Worm (Caenorhabditis elegans) whole organism, mixed stage, embryonic: ENCODE data around the gene acp-6.
A peak's percentile ranks its signal among the peaks of the same experiment; 100 is the strongest.

ENCODE experiments used
- bed-3 ChIP-seq: fragments of 200-800 bp; sonication (Bioruptor generic); optimal IDR thresholded peaks from 3 replicates; lab custom pipeline; 2018; ENCODE audit warnings: mild to moderate bottlenecking, missing genetic modification characterization, moderate library complexity, missing compliant biosample characterization
- ceh-39 ChIP-seq: fragments of 150-350 bp; optimal IDR thresholded peaks from 2 replicates; lab custom pipeline; 2014; ENCODE audit warnings: missing biosample characterization, missing genetic modification characterization
- ceh-43 ChIP-seq: fragments of 200-800 bp; sonication (Bioruptor generic); optimal IDR thresholded peaks from 2 replicates; lab custom pipeline; 2018; ENCODE audit warnings: mild to moderate bottlenecking, missing genetic modification characterization, moderate library complexity, missing compliant biosample characterization
- ceh-83 ChIP-seq: fragments of 200-800 bp; sonication (Bioruptor generic); optimal IDR thresholded peaks from 2 replicates; lab custom pipeline; 2018; ENCODE audit warnings: mild to moderate bottlenecking, missing genetic modification characterization, missing compliant biosample characterization
- ces-1 ChIP-seq: fragments of 150-350 bp; optimal IDR thresholded peaks from 2 replicates; lab custom pipeline; 2014; ENCODE audit warnings: missing biosample characterization, missing genetic modification reagents, missing genetic modification characterization
- cnd-1 ChIP-seq: fragments of 200-800 bp; sonication (Bioruptor generic); optimal IDR thresholded peaks from 2 replicates; lab custom pipeline; 2018; ENCODE audit warnings: mild to moderate bottlenecking, missing genetic modification characterization, missing compliant biosample characterization
- drap-1 ChIP-seq: fragments of 200-800 bp; sonication (Bioruptor generic); optimal IDR thresholded peaks from 3 replicates; lab custom pipeline; 2018; ENCODE audit warnings: mild to moderate bottlenecking, missing genetic modification characterization, missing compliant biosample characterization
- elt-1 ChIP-seq: sonication (generic microtip); optimal IDR thresholded peaks from 2 replicates; lab custom pipeline; 2017; ENCODE audit warnings: missing genetic modification characterization, mild to moderate bottlenecking, missing compliant biosample characterization, antibody characterized with exemption, moderate library complexity, borderline replicate concordance; ENCODE audit not compliant: insufficient read depth
- flh-1 ChIP-seq: fragments of 200-800 bp; sonication (Bioruptor generic); optimal IDR thresholded peaks from 2 replicates; lab custom pipeline; 2018; ENCODE audit warnings: mild to moderate bottlenecking, missing genetic modification characterization, moderate library complexity, missing compliant biosample characterization
- ham-2 ChIP-seq: fragments of 200-800 bp; sonication (Bioruptor generic); optimal IDR thresholded peaks from 2 replicates; lab custom pipeline; 2018; ENCODE audit warnings: mild to moderate bottlenecking, missing genetic modification characterization, missing compliant biosample characterization
- hlh-1 ChIP-seq: fragments of 150-350 bp; optimal IDR thresholded peaks from 2 replicates; lab custom pipeline; 2014; ENCODE audit warnings: missing biosample characterization, missing genetic modification reagents, missing genetic modification characterization
- lin-13 ChIP-seq: fragments of 150-350 bp; optimal IDR thresholded peaks from 2 replicates; lab custom pipeline; 2014; ENCODE audit warnings: missing biosample characterization, missing genetic modification characterization
- lin-32 ChIP-seq: fragments of 200-800 bp; sonication (Bioruptor generic); optimal IDR thresholded peaks from 2 replicates; lab custom pipeline; 2018; ENCODE audit warnings: mild to moderate bottlenecking, missing genetic modification characterization, missing compliant biosample characterization
- lsy-2 ChIP-seq: fragments of 150-350 bp; optimal IDR thresholded peaks from 2 replicates; lab custom pipeline; 2014; ENCODE audit warnings: missing biosample characterization, missing genetic modification characterization
- mab-5 ChIP-seq: fragments of 150-350 bp; optimal IDR thresholded peaks from 2 replicates; lab custom pipeline; 2014; ENCODE audit warnings: missing biosample characterization, missing genetic modification characterization
- mep-1 ChIP-seq: fragments of 150-350 bp; optimal IDR thresholded peaks from 2 replicates; lab custom pipeline; 2017; ENCODE audit warnings: missing biosample characterization, missing genetic modification reagents, missing genetic modification characterization, inconsistent platforms
- mls-2 ChIP-seq: sonication (generic microtip); optimal IDR thresholded peaks from 2 replicates; lab custom pipeline; 2016; ENCODE audit warnings: mild to moderate bottlenecking, missing genetic modification characterization, moderate library complexity, missing compliant biosample characterization
- nhr-12 ChIP-seq: fragments of 150-350 bp; optimal IDR thresholded peaks from 2 replicates; lab custom pipeline; 2014; ENCODE audit warnings: missing biosample characterization, missing genetic modification characterization
- nhr-2 ChIP-seq: fragments of 150-350 bp; optimal IDR thresholded peaks from 2 replicates; lab custom pipeline; 2014; ENCODE audit warnings: missing biosample characterization, missing genetic modification characterization
- nhr-237 ChIP-seq: fragments of 150-350 bp; optimal IDR thresholded peaks from 2 replicates; lab custom pipeline; 2014; ENCODE audit warnings: missing biosample characterization, missing genetic modification characterization
- nhr-76 ChIP-seq: sonication (generic microtip); optimal IDR thresholded peaks from 2 replicates; lab custom pipeline; 2017; ENCODE audit warnings: missing biosample characterization, missing genetic modification characterization
- pha-4 ChIP-seq: fragments of 150-350 bp; optimal IDR thresholded peaks from 2 replicates; lab custom pipeline; 2018; ENCODE audit warnings: missing biosample characterization, missing genetic modification reagents, missing genetic modification characterization
- sem-2 ChIP-seq: fragments of 200-800 bp; sonication (Bioruptor generic); optimal IDR thresholded peaks from 2 replicates; lab custom pipeline; 2018; ENCODE audit warnings: mild to moderate bottlenecking, missing genetic modification characterization, missing compliant biosample characterization
- sptf-1 ChIP-seq: sonication (generic microtip); optimal IDR thresholded peaks from 2 replicates; lab custom pipeline; 2017; ENCODE audit warnings: mild to moderate bottlenecking, missing genetic modification characterization, moderate library complexity, missing compliant biosample characterization
- tbx-8 ChIP-seq: fragments of 200-800 bp; sonication (Bioruptor generic); optimal IDR thresholded peaks from 2 replicates; lab custom pipeline; 2018; ENCODE audit warnings: mild to moderate bottlenecking, missing genetic modification characterization, moderate library complexity, missing compliant biosample characterization
- unc-120 ChIP-seq: sonication (generic microtip); optimal IDR thresholded peaks from 2 replicates; lab custom pipeline; 2017; ENCODE audit warnings: missing genetic modification characterization, missing compliant biosample characterization; ENCODE audit not compliant: poor library complexity, severe bottlenecking
- unc-39 ChIP-seq: fragments of 150-350 bp; optimal IDR thresholded peaks from 2 replicates; lab custom pipeline; 2014; ENCODE audit warnings: missing biosample characterization, missing genetic modification characterization
- unc-62 ChIP-seq: fragments of 150-350 bp; optimal IDR thresholded peaks from 2 replicates; lab custom pipeline; 2014; ENCODE audit warnings: missing biosample characterization, missing genetic modification reagents, missing genetic modification characterization
- zip-8 ChIP-seq: fragments of 150-350 bp; optimal IDR thresholded peaks from 2 replicates; lab custom pipeline; 2014; ENCODE audit warnings: missing biosample characterization, missing genetic modification characterization
- ztf-11 ChIP-seq: fragments of 150-350 bp; optimal IDR thresholded peaks from 2 replicates; lab custom pipeline; 2014; ENCODE audit warnings: missing biosample characterization, missing genetic modification characterization

acp-6 gene

ce11 chrIV:6426089-6426715 lies at the start of gene acp-6:
acp-6 (minus strand) TSS chrIV:6426139.
- TF ChIP-seq nhr-76 (tag; lab: Kevin White, UChicago) = no peak
- TF ChIP-seq unc-39 = no peak
- no peak for TF ChIP-seq hlh-1 (tag; lab: Kevin White, UChicago)
- no peak for TF ChIP-seq nhr-237
- no peak for TF ChIP-seq elt-1 (tag; lab: Kevin White, UChicago)
- no peak for TF ChIP-seq tbx-8 (GFP tag; lab: Kevin White, UChicago)
- no peak for TF ChIP-seq pha-4 (tag; lab: Kevin White, UChicago)
- TF ChIP-seq unc-62 (GFP tag; lab: Kevin White, UChicago) = no peak
- no peak for TF ChIP-seq bed-3 (GFP tag; lab: Kevin White, UChicago)
- no peak for TF ChIP-seq ceh-39 (tag; lab: Kevin White, UChicago)
- TF ChIP-seq lin-32 = no peak
- TF ChIP-seq sem-2 (GFP tag; lab: Kevin White, UChicago) = no peak
- no peak for TF ChIP-seq flh-1 (GFP tag; lab: Kevin White, UChicago)

- TF ChIP-seq hlh-1 (tag; lab: Kevin White, UChicago) (peak; percentile 30), pha-4 (tag; lab: Kevin White, UChicago) (peak; percentile 71), lin-13 (tag; lab: Kevin White, UChicago) (no peak), nhr-237 (peak; percentile 37), elt-1 (tag; lab: Kevin White, UChicago) (no peak), nhr-76 (tag; lab: Kevin White, UChicago) (no peak), tbx-8 (GFP tag; lab: Kevin White, UChicago) (no peak), unc-62 (GFP tag; lab: Kevin White, UChicago) (peak; percentile 90), mls-2 (tag; lab: Kevin White, UChicago) (peak; percentile 56), lsy-2 (tag; lab: Kevin White, UChicago) (peak; percentile 5), mep-1 (tag; lab: Kevin White, UChicago) (no peak), bed-3 (GFP tag; lab: Kevin White, UChicago) (no peak), ceh-43 (GFP tag; lab: Kevin White, UChicago) (peak; percentile 29), nhr-12 (tag; lab: Kevin White, UChicago) (no peak), nhr-2 (tag; lab: Kevin White, UChicago) (peak; percentile 41), ces-1 (GFP tag; lab: Kevin White, UChicago) (peak; percentile 80), mab-5 (tag; lab: Kevin White, UChicago) (no peak), ceh-83 (GFP tag; lab: Kevin White, UChicago) (no peak), zip-8 (no peak), ceh-39 (tag; lab: Kevin White, UChicago) (peak; percentile 13), sptf-1 (tag; lab: Kevin White, UChicago) (no peak)
Observed at ce11 chrIV:6474751-6475150, 48.8 kb upstream of the acp-6 start.

DNA sequence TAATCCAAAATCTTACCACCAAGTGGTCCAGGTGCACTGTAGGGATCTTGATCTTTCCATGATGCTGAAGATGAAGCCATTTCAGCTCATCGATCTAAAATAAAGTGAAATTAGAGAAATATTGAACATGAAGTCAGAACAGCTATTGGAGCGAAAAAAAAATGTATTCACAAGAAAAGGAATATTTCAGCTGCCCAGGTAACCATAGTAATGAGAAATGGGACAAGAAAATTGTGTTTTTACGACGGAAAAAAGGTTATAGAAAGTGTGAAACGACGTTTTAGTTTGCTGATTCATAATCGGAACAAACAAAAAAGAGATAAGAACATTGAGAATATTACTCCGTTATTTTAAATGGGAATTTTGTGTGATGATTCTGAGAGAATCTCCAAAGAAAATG lies 47.2 kb upstream of the acp-6 start, which contains the start of gene Y73B6BL.27:
TSS of gene Y73B6BL.27 (minus strand) at position 101 of the 400 bp plus-strand sequence.
- no peak for TF ChIP-seq nhr-76 (tag; lab: Kevin White, UChicago)
- TF ChIP-seq flh-1 (GFP tag; lab: Kevin White, UChicago) = no peak
- TF ChIP-seq ztf-11 (tag; lab: Kevin White, UChicago) = no peak
- no peak for TF ChIP-seq ces-1 (GFP tag; lab: Kevin White, UChicago)
- TF ChIP-seq nhr-2 (tag; lab: Kevin White, UChicago) = no peak
- no peak for TF ChIP-seq elt-1 (tag; lab: Kevin White, UChicago)
- TF ChIP-seq drap-1 = no peak
- no peak for TF ChIP-seq unc-120 (tag; lab: Kevin White, UChicago)
- TF ChIP-seq pha-4 (tag; lab: Kevin White, UChicago) = no peak
- no peak for TF ChIP-seq mep-1 (tag; lab: Kevin White, UChicago)
- TF ChIP-seq lin-13 (tag; lab: Kevin White, UChicago) = no peak
- no peak for TF ChIP-seq unc-39
- no peak for TF ChIP-seq ham-2 (GFP tag; lab: Kevin White, UChicago)

DNA sequence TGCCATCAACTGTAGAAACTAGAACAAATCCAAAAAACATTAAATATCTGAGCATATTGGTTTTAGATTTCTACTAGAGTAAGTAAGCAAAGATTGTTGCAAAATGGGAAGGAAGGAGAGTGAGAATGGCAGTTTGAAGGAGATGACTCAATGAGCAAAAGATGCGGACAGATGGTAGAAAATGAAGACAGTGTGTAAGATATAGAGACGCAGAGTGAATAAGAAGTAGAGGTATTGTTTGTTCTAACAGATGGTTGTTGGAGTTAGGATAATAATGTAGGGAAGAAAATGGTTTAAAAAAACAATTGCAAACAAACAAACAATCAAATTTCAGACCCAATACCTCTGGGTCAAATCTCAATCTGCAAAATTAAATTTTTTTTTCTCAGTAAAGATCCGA lies 45.3 kb upstream of the acp-6 start, which contains the start of gene tmed-13:
TSS of gene tmed-13 (minus strand) at position 169 of the 400 bp plus-strand sequence.
- peak; percentile 91 for TF ChIP-seq cnd-1 (tag; lab: Kevin White, UChicago)
- TF ChIP-seq ces-1 (GFP tag; lab: Kevin White, UChicago) = peak; percentile 55
- no peak for TF ChIP-seq pha-4 (tag; lab: Kevin White, UChicago)
